Worm (Caenorhabditis elegans) whole organism, L4 larva: ENCODE measurements around the gene srsx-7.
A peak's percentile ranks its signal among the peaks of the same experiment; 100 is the strongest.

Experiments
- D1046.2 ChIP-seq: fragments of 200-800 bp; sonication (Bioruptor generic); IDR thresholded peaks from 2 replicates; pipeline ENCODE4 v1.3.6; 2022; ENCODE audit warnings: missing genetic modification characterization, missing compliant biosample characterization
- F44E2.7 ChIP-seq: fragments of 200-800 bp; sonication (Bioruptor generic); IDR thresholded peaks from 2 replicates; pipeline ENCODE4 v2.1.2; 2022; ENCODE audit warnings: missing genetic modification characterization, missing compliant biosample characterization
- F49E8.2 ChIP-seq: sonication (generic microtip); optimal IDR thresholded peaks from 2 replicates; lab custom pipeline; 2016; ENCODE audit warnings: missing compliant biosample characterization, mild to moderate bottlenecking, missing genetic modification characterization, borderline replicate concordance
- Y105C5A.15 ChIP-seq: fragments of 200-800 bp; sonication (Bioruptor generic); IDR thresholded peaks from 2 replicates; pipeline ENCODE4 v1.3.6; 2022; ENCODE audit warnings: missing genetic modification characterization, missing compliant biosample characterization
- Y5F2A.4 ChIP-seq: fragments of 200-800 bp; sonication (Bioruptor generic); optimal IDR thresholded peaks from 2 replicates; lab custom pipeline; 2018; ENCODE audit warnings: mild to moderate bottlenecking, missing genetic modification characterization, missing compliant biosample characterization
- aha-1 ChIP-seq: fragments of 150-350 bp; peaks from one replicate; lab custom pipeline; 2014; ENCODE audit warnings: missing biosample characterization, missing genetic modification characterization
- aly-2 ChIP-seq: sonication (generic microtip); optimal IDR thresholded peaks from 2 replicates; lab custom pipeline; 2018; ENCODE audit warnings: missing biosample characterization, missing genetic modification characterization
- ceh-28 ChIP-seq: fragments of 150-350 bp; optimal IDR thresholded peaks from 2 replicates; lab custom pipeline; 2014; ENCODE audit warnings: missing biosample characterization, missing genetic modification reagents, missing genetic modification characterization
- ceh-62 ChIP-seq: sonication (generic microtip); optimal IDR thresholded peaks from 2 replicates; lab custom pipeline; 2017; ENCODE audit warnings: missing biosample characterization, missing genetic modification characterization
- cey-2 ChIP-seq: sonication (generic microtip); optimal IDR thresholded peaks from 3 replicates; lab custom pipeline; 2017; ENCODE audit warnings: missing genetic modification characterization, mild to moderate bottlenecking, missing compliant biosample characterization, antibody characterized with exemption, borderline replicate concordance; ENCODE audit not compliant: insufficient read depth
- ctbp-1 ChIP-seq: fragments of 200-800 bp; sonication (Bioruptor generic); IDR thresholded peaks from 2 replicates; pipeline ENCODE4 v1.3.6; 2022; ENCODE audit warnings: missing genetic modification reagents, missing genetic modification characterization, missing compliant biosample characterization
- daf-12 ChIP-seq: fragments of 150-350 bp; optimal IDR thresholded peaks from 2 replicates; lab custom pipeline; 2014; ENCODE audit warnings: missing biosample characterization, missing genetic modification reagents, missing genetic modification characterization
- daf-16 ChIP-seq, 3 experiments: sonication (generic microtip); optimal IDR thresholded peaks; 2 replicates each; lab custom pipeline; 2016 to 2017; ENCODE audit warnings: missing genetic modification characterization in 3 of 3, missing genetic modification reagents in 3 of 3, mild to moderate bottlenecking in 2 of 3, missing compliant biosample characterization in 2 of 3, missing biosample characterization in 1 of 3, moderate library complexity in 1 of 3
- dmd-9 ChIP-seq: fragments of 200-800 bp; sonication (Bioruptor generic); IDR thresholded peaks from 2 replicates; pipeline ENCODE4 v1.3.6; 2022; ENCODE audit warnings: missing genetic modification reagents, missing genetic modification characterization, missing compliant biosample characterization
- dpl-1 ChIP-seq: fragments of 150-350 bp; optimal IDR thresholded peaks from 2 replicates; lab custom pipeline; 2014; ENCODE audit warnings: missing biosample characterization, missing genetic modification reagents, missing genetic modification characterization
- duxl-1 ChIP-seq: sonication (generic microtip); optimal IDR thresholded peaks from 2 replicates; lab custom pipeline; 2016; ENCODE audit warnings: mild to moderate bottlenecking, missing genetic modification characterization, moderate library complexity, missing compliant biosample characterization; ENCODE audit not compliant: poor library complexity
- egl-43 ChIP-seq: fragments of 200-800 bp; sonication (Bioruptor generic); IDR thresholded peaks from 2 replicates; pipeline ENCODE4 v1.3.6; 2022; ENCODE audit warnings: missing genetic modification reagents, missing genetic modification characterization, missing compliant biosample characterization
- hmg-1.1 ChIP-seq: fragments of 200-800 bp; sonication (Bioruptor generic); IDR thresholded peaks from 2 replicates; pipeline ENCODE4 v1.3.6; 2022; ENCODE audit warnings: missing genetic modification reagents, missing genetic modification characterization, missing compliant biosample characterization
- jun-1 ChIP-seq: fragments of 150-350 bp; optimal IDR thresholded peaks from 2 replicates; lab custom pipeline; 2014; ENCODE audit warnings: missing biosample characterization, missing genetic modification reagents, missing genetic modification characterization
- lim-7 ChIP-seq: fragments of 200-800 bp; sonication (Bioruptor generic); IDR thresholded peaks from 2 replicates; pipeline ENCODE4 v1.3.6; 2022; ENCODE audit warnings: missing genetic modification characterization, missing compliant biosample characterization
- lin-38 ChIP-seq: fragments of 200-800 bp; sonication (Bioruptor generic); IDR thresholded peaks from 2 replicates; pipeline ENCODE4 v1.3.6; 2022; ENCODE audit warnings: missing genetic modification reagents, missing genetic modification characterization, missing compliant biosample characterization
- lin-39 ChIP-seq: fragments of 150-350 bp; optimal IDR thresholded peaks from 2 replicates; lab custom pipeline; 2014; ENCODE audit warnings: missing biosample characterization, missing genetic modification reagents, missing genetic modification characterization
- mep-1 ChIP-seq: fragments of 150-350 bp; sonication (generic microtip); optimal IDR thresholded peaks from 3 replicates; lab custom pipeline; 2014; ENCODE audit warnings: missing biosample characterization, missing genetic modification characterization
- mxl-2 ChIP-seq: fragments of 200-800 bp; sonication (Bioruptor generic); conservative IDR thresholded peaks from 2 replicates; pipeline ENCODE4 v1.3.6; 2022; ENCODE audit warnings: missing genetic modification reagents, missing genetic modification characterization, missing compliant biosample characterization
- nhr-10 ChIP-seq: fragments of 150-350 bp; optimal IDR thresholded peaks from 2 replicates; lab custom pipeline; 2014; ENCODE audit warnings: missing biosample characterization, missing genetic modification characterization
- nhr-237 ChIP-seq: sonication (generic microtip); optimal IDR thresholded peaks from 2 replicates; lab custom pipeline; 2017; ENCODE audit warnings: missing biosample characterization, missing genetic modification characterization
- nhr-25 ChIP-seq: sonication (generic microtip); optimal IDR thresholded peaks from 2 replicates; lab custom pipeline; 2017; ENCODE audit warnings: missing genetic modification characterization, mild to moderate bottlenecking, missing compliant biosample characterization, antibody characterized with exemption, moderate library complexity, borderline replicate concordance; ENCODE audit not compliant: insufficient read depth
- nhr-41 ChIP-seq: fragments of 200-800 bp; sonication (Bioruptor generic); IDR thresholded peaks from 2 replicates; pipeline ENCODE4 v1.3.6; 2022; ENCODE audit warnings: missing genetic modification reagents, missing genetic modification characterization, missing compliant biosample characterization
- nhr-77 ChIP-seq: fragments of 150-350 bp; optimal IDR thresholded peaks from 2 replicates; lab custom pipeline; 2014; ENCODE audit warnings: missing biosample characterization, missing genetic modification characterization
- php-3 ChIP-seq: fragments of 200-800 bp; sonication (Bioruptor generic); IDR thresholded peaks from 2 replicates; pipeline ENCODE4 v1.3.6; 2022; ENCODE audit warnings: missing genetic modification reagents, missing genetic modification characterization, missing compliant biosample characterization
- snpc-4 ChIP-seq: fragments of 150-350 bp; optimal IDR thresholded peaks from 2 replicates; lab custom pipeline; 2014; ENCODE audit warnings: missing biosample characterization, missing genetic modification characterization
- spr-1 ChIP-seq: sonication (generic microtip); optimal IDR thresholded peaks from 2 replicates; lab custom pipeline; 2016; ENCODE audit warnings: mild to moderate bottlenecking, missing genetic modification characterization, missing compliant biosample characterization
- unc-130 ChIP-seq: sonication (generic microtip); optimal IDR thresholded peaks from 2 replicates; lab custom pipeline; 2016; ENCODE audit warnings: missing genetic modification reagents, missing genetic modification characterization, missing compliant biosample characterization
- unc-39 ChIP-seq: sonication (generic microtip); optimal IDR thresholded peaks from 2 replicates; lab custom pipeline; 2017; ENCODE audit warnings: missing biosample characterization, missing genetic modification characterization
- unc-62 ChIP-seq, 3 experiments: fragments of 150-350 bp in 1 of 3; sonication (generic microtip); optimal IDR thresholded peaks in 2 of 3; peaks in 1 of 3; 1 replicate in 1 of 3; 2 replicates in 2 of 3; lab custom pipeline; 2014 to 2017; ENCODE audit warnings: missing biosample characterization in 3 of 3, missing genetic modification characterization in 3 of 3, missing genetic modification reagents in 3 of 3, missing genotype in 1 of 3
- zfp-2 ChIP-seq: sonication (generic microtip); optimal IDR thresholded peaks from 2 replicates; lab custom pipeline; 2016; ENCODE audit warnings: mild to moderate bottlenecking, missing genetic modification characterization, missing compliant biosample characterization
- zip-11 ChIP-seq: fragments of 200-800 bp; sonication (Bioruptor generic); IDR thresholded peaks from 2 replicates; pipeline ENCODE4 v1.3.6; 2022; ENCODE audit warnings: missing genetic modification characterization, missing compliant biosample characterization

The srsx-7 gene

ce11 chrV:7937152-7937551 lies 11.6 kb downstream of the srsx-7 start, which contains the start of gene srsx-3:
TSS of gene srsx-3 (minus strand) at chrV:7937252.
- peak in 1 of 2 experiments; percentile 34 for TF ChIP-seq unc-62 (GFP tag; optimal IDR thresholded peaks at IDR 0.05 in 1 of 2; lab: Kevin White, UChicago)
- no peak for TF ChIP-seq unc-62 (tag; optimal IDR thresholded peaks at IDR 0.05; lab: Kevin White, UChicago)
- no peak for TF ChIP-seq mep-1 (tag; lab: Kevin White, UChicago)
- TF ChIP-seq, all 104 proteins: peak for 1

- peak in 1 of 2 experiments; percentile 87 for TF ChIP-seq unc-62 (GFP tag; optimal IDR thresholded peaks at IDR 0.05 in 1 of 2; lab: Kevin White, UChicago)
- no peak for TF ChIP-seq unc-62 (tag; optimal IDR thresholded peaks at IDR 0.05; lab: Kevin White, UChicago)
- no peak for TF ChIP-seq zfp-2 (tag; lab: Kevin White, UChicago)
Measured at ce11 chrV:7940299-7940698, 14.7 kb downstream of the srsx-7 start, which contains the start of gene srt-53. TSS of gene srt-53 (minus strand) at chrV:7940399.

DNA sequence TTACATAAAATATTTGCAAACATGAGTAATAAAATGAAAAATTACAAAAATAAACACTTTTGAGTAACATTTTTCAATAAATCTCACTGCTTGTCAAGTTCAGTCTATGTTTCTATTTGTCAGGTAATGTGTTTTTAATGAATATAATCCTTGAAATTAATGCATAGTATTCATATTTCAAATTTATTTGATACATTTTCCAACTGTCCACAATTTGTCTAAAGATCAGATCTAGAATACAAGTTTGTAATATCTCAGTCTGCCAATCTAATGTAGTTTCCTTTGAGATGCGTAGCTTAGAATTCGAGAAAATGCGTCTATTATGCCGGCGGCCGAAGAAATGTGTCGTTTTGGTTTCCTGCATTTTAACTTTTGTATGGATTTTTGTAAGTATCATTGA lies 18.0 kb downstream of the srsx-7 start, which contains the start of gene Y97E10B.1:
Gene Y97E10B.1 (plus strand): TSS at position 301 of the 400 bp plus-strand sequence.
- TF ChIP-seq aha-1 (tag; lab: Kevin White, UChicago) = peak; percentile 66
- no peak for TF ChIP-seq spr-1 (tag; lab: Kevin White, UChicago)

DNA sequence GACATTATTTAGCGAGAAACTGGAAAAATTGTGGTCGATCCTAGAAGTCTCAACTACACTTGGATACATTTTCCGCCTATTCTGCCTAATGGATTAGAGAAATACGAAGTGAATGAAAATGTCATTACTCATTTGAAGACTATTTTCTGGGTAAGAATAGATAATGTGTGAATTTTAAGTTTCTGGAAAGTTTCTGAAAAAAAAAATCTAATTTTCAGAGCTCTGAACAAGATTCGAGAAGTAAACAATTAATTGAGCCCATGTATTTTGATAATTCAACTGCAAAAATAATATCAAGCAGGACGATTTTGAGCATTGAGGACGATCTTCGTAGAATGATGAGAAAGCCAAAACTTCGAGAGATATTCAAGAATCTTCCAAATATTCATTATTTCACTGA lies 20.6 kb downstream of the srsx-7 start:
- TF ChIP-seq unc-62 (GFP tag; optimal IDR thresholded peaks at IDR 0.05 in 1 of 2; lab: Kevin White, UChicago) (peak in 1 of 2 experiments; percentile 81), unc-62 (tag; optimal IDR thresholded peaks at IDR 0.05; lab: Kevin White, UChicago) (no peak), aha-1 (tag; lab: Kevin White, UChicago) (peak; percentile 91), php-3 (GFP tag; lab: Robert Waterston, UW) (no peak)

- TF ChIP-seq D1046.2 (GFP tag; lab: Robert Waterston, UW) (no peak), egl-43 (GFP tag; lab: Robert Waterston, UW) (no peak), jun-1 (tag; lab: Kevin White, UChicago) (no peak), aha-1 (tag; lab: Kevin White, UChicago) (no peak), lin-38 (GFP tag; lab: Robert Waterston, UW) (no peak), nhr-77 (no peak), ceh-28 (no peak), daf-12 (tag; lab: Kevin White, UChicago) (no peak), unc-39 (tag; lab: Kevin White, UChicago) (no peak), hmg-1.1 (GFP tag; lab: Robert Waterston, UW) (no peak), zip-11 (GFP tag; lab: Robert Waterston, UW) (no peak), F44E2.7 (GFP tag; lab: Robert Waterston, UW) (no peak), lin-39 (tag; lab: Kevin White, UChicago) (no peak), nhr-41 (GFP tag; lab: Robert Waterston, UW) (no peak), duxl-1 (tag; lab: Kevin White, UChicago) (no peak), mxl-2 (no peak), snpc-4 (tag; lab: Kevin White, UChicago) (no peak)
- TF ChIP-seq, all 104 proteins: peak for 0
Measured at ce11 chrV:7952855-7953254, 27.3 kb downstream of the srsx-7 start, which contains the start of gene clec-216. TSS of gene clec-216 (minus strand) at chrV:7952955.

DNA sequence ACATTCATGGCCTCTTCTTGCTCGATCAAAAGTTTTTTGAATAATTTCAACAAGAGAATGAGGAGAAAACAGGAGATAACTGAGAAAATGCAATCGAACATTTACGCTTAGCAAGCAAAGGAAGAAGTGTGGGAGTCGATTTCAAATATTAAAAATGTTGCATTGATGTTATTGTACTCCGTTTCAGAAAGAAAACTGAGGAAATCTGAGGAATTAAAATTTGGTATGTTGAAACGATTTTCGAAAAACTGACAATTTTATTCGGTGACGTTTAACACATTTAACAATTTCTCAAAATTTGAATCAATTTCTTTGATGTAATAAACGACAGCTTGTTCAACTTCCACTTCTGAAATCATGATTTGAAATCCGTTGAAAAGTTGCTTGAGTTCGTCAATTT lies 29.0 kb downstream of the srsx-7 start, which contains the start of gene F26D11.13:
Gene F26D11.13 (minus strand): TSS at position 101 of the 400 bp plus-strand sequence.
- TF ChIP-seq dpl-1 (GFP tag; lab: Kevin White, UChicago) (no peak), ctbp-1 (no peak), nhr-10 (tag; lab: Kevin White, UChicago) (no peak), aly-2 (tag; lab: Kevin White, UChicago) (no peak)

DNA sequence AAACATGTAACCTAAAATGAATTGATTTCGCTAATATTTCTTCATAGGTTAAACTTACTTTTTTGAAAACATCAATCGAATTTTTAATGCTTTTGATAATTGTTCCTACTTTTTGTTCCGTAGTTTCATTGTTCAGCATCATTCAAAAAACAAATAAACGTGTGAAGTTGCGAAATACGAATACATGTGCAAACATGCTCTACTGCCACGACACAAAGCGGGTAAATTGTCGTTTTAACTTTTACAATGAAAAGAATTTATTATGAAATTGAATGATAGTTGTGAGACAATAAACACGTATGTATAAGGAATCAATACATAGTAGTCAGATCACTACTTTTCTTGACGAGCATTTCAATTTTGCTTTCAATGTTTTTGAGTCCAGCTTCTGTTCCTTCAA lies 29.6 kb downstream of the srsx-7 start, which contains the start of gene F26D11.12:
Gene F26D11.12 (minus strand): TSS at position 145 of the 400 bp plus-strand sequence.
- TF ChIP-seq F49E8.2 (tag; lab: Kevin White, UChicago) (no peak), unc-130 (GFP tag; lab: Kevin White, UChicago) (no peak), unc-62 (GFP tag; optimal IDR thresholded peaks at IDR 0.05 in 1 of 2; lab: Kevin White, UChicago) (peak in 1 of 2 experiments; percentile 83), unc-62 (tag; optimal IDR thresholded peaks at IDR 0.05; lab: Kevin White, UChicago) (no peak), dmd-9 (GFP tag; lab: Robert Waterston, UW) (no peak), F44E2.7 (GFP tag; lab: Robert Waterston, UW) (no peak), ceh-62 (tag; lab: Kevin White, UChicago) (no peak), nhr-25 (tag; lab: Kevin White, UChicago) (no peak), nhr-237 (no peak), Y5F2A.4 (GFP tag; lab: Kevin White, UChicago) (no peak), nhr-77 (no peak), daf-16 (GFP tag; optimal IDR thresholded peaks at IDR 0.05; lab: Kevin White, UChicago) (no peak), daf-16 (tag; optimal IDR thresholded peaks at IDR 0.05; lab: Kevin White, UChicago) (peak; percentile 67), Y105C5A.15 (GFP tag; lab: Robert Waterston, UW) (no peak), lim-7 (GFP tag; lab: Robert Waterston, UW) (no peak), cey-2 (tag; lab: Kevin White, UChicago) (no peak)
